Worm (Caenorhabditis elegans) whole organism, L3 larva: ENCODE results near the gene srw-117.

ENCODE experiments used
- lin-15B ChIP-seq: fragments of 150-350 bp; optimal IDR thresholded peaks from 2 replicates; lab custom pipeline; 2014; ENCODE audit warnings: missing biosample characterization, missing genetic modification characterization
- lin-39 ChIP-seq: fragments of 150-350 bp; optimal IDR thresholded peaks from 2 replicates; lab custom pipeline; 2018; ENCODE audit warnings: missing biosample characterization, missing genetic modification reagents, missing genetic modification characterization
- nhr-77 ChIP-seq: fragments of 150-350 bp; optimal IDR thresholded peaks from 2 replicates; lab custom pipeline; 2014; ENCODE audit warnings: missing biosample characterization, missing genetic modification characterization
- ztf-11 ChIP-seq: fragments of 150-350 bp; optimal IDR thresholded peaks from 2 replicates; lab custom pipeline; 2014; ENCODE audit warnings: missing biosample characterization, missing genetic modification characterization

ce11 chrV:2985309-2985708 lies 2.1 kb upstream of the srw-117 start, which contains the start of gene srw-139:
- no peak for TF ChIP-seq nhr-77
- no peak for TF ChIP-seq lin-15B (tag; lab: Kevin White, UChicago)
- TF ChIP-seq lin-39 (tag; lab: Kevin White, UChicago): no peak
- TF ChIP-seq ztf-11 (tag; lab: Kevin White, UChicago): no peak
